Fruit fly (Drosophila melanogaster) whole organism, embryonic: ENCODE results near the gene Tgt.
A peak's percentile ranks its signal among the peaks of the same experiment; 100 is the strongest.

Experiments
- B-H1 ChIP-seq: fragments of 200-800 bp; sonication (Bioruptor generic); IDR thresholded peaks from 3 replicates; pipeline ENCODE4 v1.3.6; 2022; ENCODE audit warnings: missing biosample characterization, missing genetic modification characterization
- BtbVII ChIP-seq: fragments of 200-800 bp; sonication (Bioruptor generic); optimal IDR thresholded peaks from 3 replicates; lab custom pipeline; 2017; ENCODE audit warnings: missing biosample characterization, mild to moderate bottlenecking, missing genetic modification characterization
- CG10274 ChIP-seq: fragments of 200-800 bp; sonication (Bioruptor generic); optimal IDR thresholded peaks from 3 replicates; lab custom pipeline; 2017; ENCODE audit warnings: missing biosample characterization, mild to moderate bottlenecking, missing genetic modification characterization
- CG10654 ChIP-seq: fragments of 200-800 bp; sonication (Bioruptor generic); optimal IDR thresholded peaks from 2 replicates; lab custom pipeline; 2016; ENCODE audit warnings: missing biosample characterization, missing genetic modification characterization
- CG11398 ChIP-seq: fragments of 200-800 bp; sonication (Bioruptor generic); optimal IDR thresholded peaks from 2 replicates; lab custom pipeline; 2016; ENCODE audit warnings: missing biosample characterization, missing genetic modification characterization
- CG11696 ChIP-seq: fragments of 200-800 bp; sonication (Bioruptor generic); IDR thresholded peaks from 2 replicates; pipeline ENCODE4 v1.3.6; 2022; ENCODE audit warnings: missing biosample characterization, missing genetic modification characterization
- CG15269 ChIP-seq: fragments of 200-800 bp; sonication (Bioruptor generic); optimal IDR thresholded peaks from 2 replicates; lab custom pipeline; 2018; ENCODE audit warnings: missing biosample characterization, mild to moderate bottlenecking, missing genetic modification characterization, moderate library complexity
- CG15696 ChIP-seq: fragments of 200-800 bp; sonication (Bioruptor generic); optimal IDR thresholded peaks from 2 replicates; lab custom pipeline; 2019; ENCODE audit warnings: missing biosample characterization, mild to moderate bottlenecking, missing genetic modification characterization, moderate library complexity
- CG17359 ChIP-seq: fragments of 200-800 bp; sonication (Bioruptor generic); optimal IDR thresholded peaks from 3 replicates; lab custom pipeline; 2018; ENCODE audit warnings: missing biosample characterization, mild to moderate bottlenecking, missing genetic modification characterization, moderate library complexity
- CG17829 ChIP-seq: fragments of 200-800 bp; optimal IDR thresholded peaks from 2 replicates; lab custom pipeline; 2019; ENCODE audit warnings: missing biosample characterization, mild to moderate bottlenecking, missing genetic modification characterization, moderate library complexity
- CG2678 ChIP-seq: fragments of 200-800 bp; sonication (Bioruptor generic); optimal IDR thresholded peaks from 3 replicates; lab custom pipeline; 2019; ENCODE audit warnings: missing biosample characterization, mild to moderate bottlenecking, missing genetic modification characterization, moderate library complexity
- CG30403 ChIP-seq: fragments of 200-800 bp; sonication (Bioruptor generic); optimal IDR thresholded peaks from 3 replicates; lab custom pipeline; 2016; ENCODE audit warnings: missing biosample characterization, missing genetic modification characterization
- CG34376 ChIP-seq: fragments of 200-800 bp; sonication (Bioruptor generic); optimal IDR thresholded peaks from 2 replicates; lab custom pipeline; 2018; ENCODE audit warnings: missing biosample characterization, mild to moderate bottlenecking, missing genetic modification characterization
- CG4617 ChIP-seq: fragments of 200-800 bp; sonication (Bioruptor generic); optimal IDR thresholded peaks from 3 replicates; lab custom pipeline; 2016; ENCODE audit warnings: missing biosample characterization, missing genetic modification characterization, borderline replicate concordance
- CG4820 ChIP-seq: fragments of 200-800 bp; sonication (Bioruptor generic); optimal IDR thresholded peaks from 3 replicates; lab custom pipeline; 2016; ENCODE audit warnings: missing biosample characterization, missing genetic modification characterization
- CG6683 ChIP-seq: fragments of 200-800 bp; sonication (Bioruptor generic); optimal IDR thresholded peaks from 2 replicates; lab custom pipeline; 2017; ENCODE audit warnings: missing biosample characterization, mild to moderate bottlenecking, missing genetic modification characterization, missing genetic modification reagents
- CG8281 ChIP-seq: fragments of 200-800 bp; sonication (Bioruptor generic); optimal IDR thresholded peaks from 2 replicates; lab custom pipeline; 2018; ENCODE audit warnings: missing biosample characterization, mild to moderate bottlenecking, missing genetic modification characterization, moderate library complexity
- CG9932 ChIP-seq: fragments of 200-800 bp; sonication (Bioruptor generic); IDR thresholded peaks from 2 replicates; pipeline ENCODE4 v1.3.6; 2022; ENCODE audit warnings: missing biosample characterization, missing genetic modification characterization
- Ets65A ChIP-seq: fragments of 200-800 bp; sonication (Bioruptor generic); peaks from one replicate; lab custom pipeline; 2016; ENCODE audit warnings: missing biosample characterization, missing genetic modification characterization
- GATAe ChIP-seq: fragments of 200-800 bp; sonication (Bioruptor generic); conservative IDR thresholded peaks from 2 replicates; pipeline ENCODE4 v1.3.6; 2022; ENCODE audit warnings: missing biosample characterization, missing genetic modification characterization
- H2.0 ChIP-seq: fragments of 200-800 bp; sonication (Bioruptor generic); IDR thresholded peaks from 2 replicates; pipeline ENCODE4 v1.3.6; 2022; ENCODE audit warnings: missing biosample characterization, missing genetic modification characterization
- Lim3 ChIP-seq: fragments of 200-800 bp; sonication (Bioruptor generic); IDR thresholded peaks from 2 replicates; pipeline ENCODE4 v1.3.6; 2022; ENCODE audit warnings: missing biosample characterization, missing genetic modification characterization
- Med ChIP-seq: fragments of 200-800 bp; sonication (Bioruptor generic); peaks from one replicate; lab custom pipeline; 2016; ENCODE audit warnings: missing biosample characterization, missing genetic modification characterization, mild to moderate bottlenecking, inconsistent platforms, moderate library complexity
- Pdp1 ChIP-seq, 2 experiments: fragments of 200-800 bp; sonication (Bioruptor generic); optimal IDR thresholded peaks; 3 replicates each; lab custom pipeline; 2016; ENCODE audit warnings: missing biosample characterization in 2 of 2, missing genetic modification characterization in 2 of 2, mild to moderate bottlenecking in 1 of 2, moderate library complexity in 1 of 2
- Poxn ChIP-seq: fragments of 200-800 bp; sonication (Bioruptor generic); IDR thresholded peaks from 2 replicates; pipeline ENCODE4 v1.3.6; 2022; ENCODE audit warnings: missing biosample characterization, missing genetic modification characterization
- Xrp1 ChIP-seq: fragments of 200-800 bp; sonication (Bioruptor generic); IDR thresholded peaks from 2 replicates; pipeline ENCODE4 v1.3.6; 2022; ENCODE audit warnings: missing biosample characterization, missing genetic modification characterization
- btn ChIP-seq: fragments of 200-800 bp; sonication (Bioruptor generic); optimal IDR thresholded peaks from 2 replicates; lab custom pipeline; 2016; ENCODE audit warnings: missing biosample characterization, missing genetic modification characterization
- chif ChIP-seq, 2 experiments: fragments of 200-800 bp; sonication (Bioruptor generic); optimal IDR thresholded peaks; 3 replicates each; lab custom pipeline; 2016; ENCODE audit warnings: missing biosample characterization in 2 of 2, missing genetic modification characterization in 2 of 2
- da ChIP-seq: fragments of 200-800 bp; sonication (Bioruptor generic); optimal IDR thresholded peaks from 2 replicates; lab custom pipeline; 2016; ENCODE audit warnings: missing biosample characterization, missing genetic modification characterization
- dan ChIP-seq: fragments of 200-800 bp; sonication (Bioruptor generic); IDR thresholded peaks from 2 replicates; pipeline ENCODE4 v1.3.6; 2022; ENCODE audit warnings: missing biosample characterization, missing genetic modification characterization
- exex ChIP-seq: fragments of 200-800 bp; sonication (Bioruptor generic); optimal IDR thresholded peaks from 4 replicates; lab custom pipeline; 2018; ENCODE audit warnings: missing biosample characterization, mild to moderate bottlenecking, missing genetic modification characterization, moderate library complexity
- fru ChIP-seq: fragments of >200 bp; optimal IDR thresholded peaks from 2 replicates; lab custom pipeline; 2017
- grn ChIP-seq: fragments of 200-800 bp; sonication (Bioruptor generic); optimal IDR thresholded peaks from 3 replicates; lab custom pipeline; 2017; ENCODE audit warnings: missing biosample characterization, missing genetic modification characterization
- lab ChIP-seq: fragments of 200-800 bp; sonication (Bioruptor generic); optimal IDR thresholded peaks from 3 replicates; lab custom pipeline; 2017; ENCODE audit warnings: missing biosample characterization, missing genetic modification characterization, mild to moderate bottlenecking, moderate library complexity, missing genetic modification reagents
- mirr ChIP-seq: fragments of 200-800 bp; sonication (Bioruptor generic); optimal IDR thresholded peaks from 3 replicates; lab custom pipeline; 2018; ENCODE audit warnings: missing biosample characterization, mild to moderate bottlenecking, missing genetic modification characterization
- pho ChIP-seq: fragments of 200-800 bp; sonication (Bioruptor generic); optimal IDR thresholded peaks from 2 replicates; lab custom pipeline; 2016; ENCODE audit warnings: missing biosample characterization, missing genetic modification characterization
- ranshi ChIP-seq: fragments of 200-800 bp; sonication (Bioruptor generic); IDR thresholded peaks from 2 replicates; pipeline ENCODE4 v1.3.6; 2022; ENCODE audit warnings: missing biosample characterization, missing genetic modification characterization
- row ChIP-seq: fragments of 200-800 bp; sonication (Bioruptor generic); IDR thresholded peaks from 3 replicates; pipeline ENCODE4 v1.3.6; 2022; ENCODE audit warnings: missing biosample characterization, missing genetic modification characterization
- run ChIP-seq: fragments of 200-800 bp; sonication (Bioruptor generic); optimal IDR thresholded peaks from 3 replicates; lab custom pipeline; 2018; ENCODE audit warnings: missing biosample characterization, mild to moderate bottlenecking, missing genetic modification characterization
- salm ChIP-seq: fragments of 200-800 bp; sonication (Bioruptor generic); optimal IDR thresholded peaks from 2 replicates; lab custom pipeline; 2018; ENCODE audit warnings: missing biosample characterization, mild to moderate bottlenecking, missing genetic modification characterization
- sd ChIP-seq: fragments of 200-800 bp; sonication (Bioruptor generic); optimal IDR thresholded peaks from 3 replicates; lab custom pipeline; 2018; ENCODE audit warnings: missing biosample characterization, mild to moderate bottlenecking, missing genetic modification characterization, moderate library complexity
- sens-2 ChIP-seq: fragments of 200-800 bp; sonication (Bioruptor generic); IDR thresholded peaks from 2 replicates; pipeline ENCODE4 v1.3.6; 2022; ENCODE audit warnings: missing biosample characterization, missing genetic modification characterization
- sug ChIP-seq: fragments of 200-800 bp; optimal IDR thresholded peaks from 2 replicates; lab custom pipeline; 2019; ENCODE audit warnings: missing biosample characterization, mild to moderate bottlenecking, missing genetic modification characterization, moderate library complexity
- tap ChIP-seq: fragments of 200-800 bp; optimal IDR thresholded peaks from 3 replicates; lab custom pipeline; 2019; ENCODE audit warnings: missing biosample characterization, mild to moderate bottlenecking, missing genetic modification characterization, moderate library complexity
- tll ChIP-seq, 2 experiments: fragments of 200-800 bp in 1 of 2; fragments of >200 bp in 1 of 2; sonication (Bioruptor generic) in 1 of 2; optimal IDR thresholded peaks; 2 replicates each; lab custom pipeline; 2017 to 2019; ENCODE audit warnings: missing biosample characterization in 2 of 2, missing genetic modification characterization in 2 of 2, mild to moderate bottlenecking in 1 of 2, moderate library complexity in 1 of 2
- zen2 ChIP-seq: fragments of 200-800 bp; sonication (Bioruptor generic); IDR thresholded peaks from 3 replicates; pipeline ENCODE4 v1.3.6; 2022; ENCODE audit warnings: missing biosample characterization, missing genetic modification characterization; ENCODE audit not compliant: partially characterized antibody

Tgt gene

dm6 chr2L:1199912-1200721 is 16.3 kb downstream of the Tgt start, which contains the start of the genes CG43349 and CG5011 (continued):
- peak; percentile 42 for TF ChIP-seq Ets65A (GFP tag; lab: Kevin White, UChicago)
- TF ChIP-seq CG6683 = no peak
- TF ChIP-seq row (GFP tag; lab: Robert Waterston, UW) = no peak
- TF ChIP-seq mirr (GFP tag; lab: Kevin White, UChicago) = peak; percentile 26
- TF ChIP-seq B-H1 (GFP tag; lab: Robert Waterston, UW) = no peak

- TF ChIP-seq run (tag; lab: Kevin White, UChicago) = no peak
- peak in 1 of 2 experiments; percentile 1 for TF ChIP-seq Pdp1 (GFP tag; optimal IDR thresholded peaks at IDR 0.05; lab: Kevin White, UChicago)
- peak; percentile 14 for TF ChIP-seq CG2678 (tag; lab: Kevin White, UChicago)
- TF ChIP-seq CG15696 (tag; lab: Kevin White, UChicago) = no peak
- peak; percentile 26 for TF ChIP-seq sug (tag; lab: Kevin White, UChicago)
- TF ChIP-seq CG10274 (GFP tag; lab: Kevin White, UChicago) = no peak
- TF ChIP-seq grn (GFP tag; lab: Kevin White, UChicago) = peak; percentile 79
- peak; percentile 91 for TF ChIP-seq CG8281 (tag; lab: Kevin White, UChicago)
- TF ChIP-seq exex (tag; lab: Kevin White, UChicago) = peak; percentile 97
- TF ChIP-seq lab = peak; percentile 79
- peak; percentile 93 for TF ChIP-seq sd (tag; lab: Kevin White, UChicago)
- TF ChIP-seq tap (tag; lab: Kevin White, UChicago) = no peak
- TF ChIP-seq sens-2 = 0 out of 2 replicates have a peak, but pooled peaks have one; percentile 24
- TF ChIP-seq pho (GFP tag; lab: Kevin White, UChicago) = no peak
- TF ChIP-seq mirr (GFP tag; lab: Kevin White, UChicago) = peak; percentile 60
- peak; percentile 58 for TF ChIP-seq CG34376 (GFP tag; lab: Kevin White, UChicago)
- peak; percentile 21 for TF ChIP-seq CG15269 (tag; lab: Kevin White, UChicago)
- peak; percentile 81 for TF ChIP-seq salm (tag; lab: Kevin White, UChicago)
- peak; percentile 67 for TF ChIP-seq BtbVII
- TF ChIP-seq GATAe (GFP tag; lab: Robert Waterston, UW) = 0 out of 2 replicates have a peak, but pooled peaks have one; percentile 55
These were observed 17.6 kb downstream of the Tgt start for dm6 chr2L:1201396-1201837.

dm6 chr2L:1202445-1202844 is 18.6 kb downstream of the Tgt start:
- TF ChIP-seq CG11398 (GFP tag; lab: Kevin White, UChicago) (no peak), CG17359 (no peak), CG11696 (GFP tag; lab: Robert Waterston, UW) (peak; percentile 52), exex (tag; lab: Kevin White, UChicago) (no peak), btn (GFP tag; lab: Kevin White, UChicago) (no peak), Poxn (GFP tag; lab: Robert Waterston, UW) (0 out of 2 replicates have a peak, but pooled peaks have one; percentile 14), CG30403 (no peak), ranshi (GFP tag; lab: Robert Waterston, UW) (no peak), da (no peak), dan (GFP tag; lab: Robert Waterston, UW) (no peak), row (GFP tag; lab: Robert Waterston, UW) (0 out of 3 replicates have a peak, but pooled peaks have one; percentile 11), CG17829 (tag; lab: Kevin White, UChicago) (no peak), CG9932 (GFP tag; lab: Robert Waterston, UW) (peak; percentile 8; the same call in 1 of the 2 replicates), chif (GFP tag; optimal IDR thresholded peaks at IDR 0.05; lab: Kevin White, UChicago) (no peak), CG4617 (no peak), Lim3 (GFP tag; lab: Robert Waterston, UW) (no peak), Med (GFP tag; lab: Kevin White, UChicago) (peak; percentile 15), tll (GFP tag; optimal IDR thresholded peaks at IDR 0.05; lab: Kevin White, UChicago) (no peak), CG10654 (no peak), CG4820 (GFP tag; lab: Kevin White, UChicago) (no peak), CG8281 (tag; lab: Kevin White, UChicago) (no peak), fru (lab: Kevin White, UChicago) (no peak), Xrp1 (no peak), Ets65A (GFP tag; lab: Kevin White, UChicago) (peak; percentile 51), H2.0 (GFP tag; lab: Robert Waterston, UW) (no peak), zen2 (GFP tag; lab: Robert Waterston, UW) (no peak)
